Worm (Caenorhabditis elegans): ENCODE data around the gene unc-4.

Gene unc-4

ce11 chrII:9940430-9940829 lies 40.3 kb upstream of the unc-4 start, which contains the start of gene ufd-3 (continued):
- TF ChIP-seq unc-130 (GFP tag; optimal IDR thresholded peaks at IDR 0.05) (peak; percentile 91), ceh-20 (GFP tag; IDR thresholded peaks at IDR 0.05) (0 out of 2 replicates have a peak, but pooled peaks have one; percentile 18), dve-1 (tag; optimal IDR thresholded peaks at IDR 0.05; ENCODE audit: insufficient read depth) (peak; percentile 70), nhr-48 (tag; optimal IDR thresholded peaks at IDR 0.05) (peak; percentile 20), nhr-111 (GFP tag; optimal IDR thresholded peaks at IDR 0.05) (no peak), R02D3.7 (tag; optimal IDR thresholded peaks at IDR 0.05) (no peak), daf-12 (tag; optimal IDR thresholded peaks at IDR 0.05) (no peak), pha-4 (GFP tag; IDR thresholded peaks at IDR 0.05) (peak; percentile 46; the same call in 1 of the 2 replicates), pha-4 (tag; optimal IDR thresholded peaks at IDR 0.05) (peak; percentile 59), nhr-76 (tag; optimal IDR thresholded peaks at IDR 0.05) (no peak), nhr-11 (tag; optimal IDR thresholded peaks at IDR 0.05) (peak; percentile 82), zfp-3 (GFP tag; conservative IDR thresholded peaks at IDR 0.05) (0 out of 2 replicates have a peak, but pooled peaks have one; percentile 52), daf-8 (GFP tag; IDR thresholded peaks at IDR 0.05) (no peak), nhr-237 (tag; optimal IDR thresholded peaks at IDR 0.05) (no peak), snpc-4 (tag; optimal IDR thresholded peaks at IDR 0.05) (no peak), arid-1 (GFP tag; conservative IDR thresholded peaks at IDR 0.05) (0 out of 2 replicates have a peak, but pooled peaks have one; percentile 15), lin-39 (tag; optimal IDR thresholded peaks at IDR 0.05) (no peak), egl-27 (tag; optimal IDR thresholded peaks at IDR 0.05) (no peak), zip-11 (GFP tag; IDR thresholded peaks at IDR 0.05) (no peak), Y105C5A.15 (GFP tag; IDR thresholded peaks at IDR 0.05) (no peak), nhr-102 (tag; optimal IDR thresholded peaks at IDR 0.05) (peak; percentile 46), dmd-9 (GFP tag; IDR thresholded peaks at IDR 0.05) (peak; percentile 81), tra-1 (GFP tag; IDR thresholded peaks at IDR 0.05) (no peak; the same call in 1 of the 2 replicates), hmg-1.1 (GFP tag; IDR thresholded peaks at IDR 0.05) (no peak), nhr-10 (tag; optimal IDR thresholded peaks at IDR 0.05) (no peak), unc-62 (GFP tag; optimal IDR thresholded peaks at IDR 0.05 in 1 of 2) (peak in 1 of 2 experiments; percentile 89), unc-62 (tag; optimal IDR thresholded peaks at IDR 0.05) (no peak), dmd-8 (GFP tag; IDR thresholded peaks at IDR 0.05) (no peak), ctbp-1 (GFP tag; IDR thresholded peaks at IDR 0.05) (0 out of 2 replicates have a peak, but pooled peaks have one; percentile 31), egl-43 (GFP tag; IDR thresholded peaks at IDR 0.05) (no peak), ceh-44 (GFP tag; IDR thresholded peaks at IDR 0.05) (peak; percentile 22; the same call in 1 of the 2 replicates), madf-9 (GFP tag; conservative IDR thresholded peaks at IDR 0.05) (peak; percentile 61; the same call in 1 of the 2 replicates), zip-2 (tag; optimal IDR thresholded peaks at IDR 0.05) (no peak), spr-1 (tag; optimal IDR thresholded peaks at IDR 0.05) (no peak), lin-13 (GFP tag; optimal IDR thresholded peaks at IDR 0.05) (peak; percentile 28), tag-97 (GFP tag; IDR thresholded peaks at IDR 0.05) (no peak), F26F4.8 (GFP tag; conservative IDR thresholded peaks at IDR 0.05) (no peak), dmd-6 (GFP tag; IDR thresholded peaks at IDR 0.05) (peak; percentile 63), skn-1 (tag; optimal IDR thresholded peaks at IDR 0.05) (no peak), mes-2 (tag; optimal IDR thresholded peaks at IDR 0.05; ENCODE audit: poor library complexity, severe bottlenecking) (peak; percentile 99), ztf-11 (tag; optimal IDR thresholded peaks at IDR 0.05) (no peak), Y48G9A.11 (GFP tag; IDR thresholded peaks at IDR 0.05) (peak; percentile 96), lin-1 (GFP tag; IDR thresholded peaks at IDR 0.05) (no peak), attf-4 (tag; optimal IDR thresholded peaks at IDR 0.05) (no peak), aha-1 (tag) (peak; percentile 98), hlh-30 (tag; optimal IDR thresholded peaks at IDR 0.05; ENCODE audit: insufficient read depth) (peak; percentile 59), nhr-6 (tag; optimal IDR thresholded peaks at IDR 0.05) (peak; percentile 80), dpl-1 (GFP tag; optimal IDR thresholded peaks at IDR 0.05) (peak; percentile 98), rbr-2 (tag; optimal IDR thresholded peaks at IDR 0.05) (peak; percentile 66), lir-3 (tag; optimal IDR thresholded peaks at IDR 0.05) (no peak), php-3 (GFP tag; IDR thresholded peaks at IDR 0.05) (no peak), mdt-29 (GFP tag; IDR thresholded peaks at IDR 0.05) (no peak), lin-15B (tag; optimal IDR thresholded peaks at IDR 0.05) (peak; percentile 5)

All from whole organism, L4 larva.